Worm (Caenorhabditis elegans): ENCODE results near the gene hsp-12.6.

Gene hsp-12.6

DNA sequence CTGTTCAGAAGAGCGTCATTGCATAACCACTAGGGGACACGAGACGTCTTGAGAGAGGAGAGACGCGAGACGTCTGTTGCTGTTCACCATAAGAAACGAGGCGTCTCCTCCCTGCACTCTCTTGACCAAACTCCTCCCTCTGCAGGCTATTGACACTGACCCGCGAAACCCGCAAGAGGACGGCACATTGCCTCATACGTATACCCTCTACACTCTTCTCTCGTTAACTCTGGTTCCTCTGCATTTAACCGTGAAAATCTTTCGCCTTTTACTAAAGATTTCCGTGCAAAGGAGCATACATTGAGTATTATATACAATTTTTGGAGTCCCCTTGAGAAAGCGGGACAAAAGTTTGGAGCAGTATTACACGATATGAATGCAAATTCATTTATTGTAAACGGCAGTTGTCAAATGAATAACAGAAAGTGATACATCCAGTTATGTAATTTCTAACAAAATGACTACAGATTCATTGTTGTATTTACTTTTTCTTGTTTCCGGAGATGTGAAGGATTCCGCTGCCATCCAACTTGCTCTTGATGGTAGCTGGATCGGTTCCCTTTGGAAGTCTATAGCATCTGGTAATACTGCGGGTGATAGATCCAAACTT, 2.5 kb downstream of the hsp-12.6 start (continued):
- TF ChIP-seq lin-39 (tag; optimal IDR thresholded peaks at IDR 0.05), result peak; percentile 28
- TF ChIP-seq lin-11 (tag; optimal IDR thresholded peaks at IDR 0.05), result peak; percentile 93
- TF ChIP-seq nhr-77 (tag; optimal IDR thresholded peaks at IDR 0.05), result peak; percentile 52
- peak; percentile 28 for TF ChIP-seq R02D3.7 (tag; optimal IDR thresholded peaks at IDR 0.05)
- peak; percentile 81 for TF ChIP-seq blmp-1 (tag; optimal IDR thresholded peaks at IDR 0.05; ENCODE audit: insufficient read depth)
- TF ChIP-seq unc-62 (GFP tag; optimal IDR thresholded peaks at IDR 0.05), result no peak
- TF ChIP-seq C34F6.9 (tag; optimal IDR thresholded peaks at IDR 0.05), result peak; percentile 94
- peak; percentile 66 to 84 for TF ChIP-seq mdl-1 (tag; optimal IDR thresholded peaks at IDR 0.05)
- peak; percentile 52 for TF ChIP-seq dmd-4 (tag; optimal IDR thresholded peaks at IDR 0.05)
- TF ChIP-seq unc-39 (tag; optimal IDR thresholded peaks at IDR 0.05), result no peak
- TF ChIP-seq crh-2 (tag; optimal IDR thresholded peaks at IDR 0.05), result peak; percentile 95
- peak; percentile 96 for TF ChIP-seq nhr-21 (tag; optimal IDR thresholded peaks at IDR 0.05)
- peak; percentile 88 for TF ChIP-seq nhr-25 (tag; optimal IDR thresholded peaks at IDR 0.05)
- TF ChIP-seq egl-27 (tag; optimal IDR thresholded peaks at IDR 0.05), result peak; percentile 90
- TF ChIP-seq gmeb-1 (tag; optimal IDR thresholded peaks at IDR 0.05), result peak; percentile 76
- TF ChIP-seq sem-4 (tag; optimal IDR thresholded peaks at IDR 0.05), result peak; percentile 93

DNA sequence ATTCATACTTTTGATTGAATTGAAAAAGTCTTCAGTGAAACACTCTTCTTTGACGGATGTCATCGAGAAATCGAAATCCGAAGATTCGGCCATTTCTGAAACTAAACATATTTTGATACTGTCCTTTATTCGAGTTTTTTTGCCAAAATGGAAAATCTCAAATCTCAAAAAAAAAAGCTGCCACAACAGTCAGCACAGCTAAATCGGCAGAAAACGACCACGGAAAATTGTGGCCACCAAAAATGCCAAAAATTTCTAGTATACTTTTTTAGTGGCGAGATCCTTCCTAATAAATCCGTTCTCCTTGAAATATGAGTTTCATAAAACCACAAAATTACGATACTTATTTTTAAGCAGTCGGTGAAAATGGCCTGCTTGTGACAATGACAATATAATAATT, 3.1 kb downstream of the hsp-12.6 start, which contains the start of gene F38E11.9:
F38E11.9 (minus strand) TSS at position 101 of the 400 bp plus-strand sequence.
- TF ChIP-seq sma-9 (GFP tag; optimal IDR thresholded peaks at IDR 0.05), result no peak
- TF ChIP-seq sma-9 (tag; optimal IDR thresholded peaks at IDR 0.05), result no peak
- TF ChIP-seq nhr-10 (tag; optimal IDR thresholded peaks at IDR 0.05), result no peak
- no peak for TF ChIP-seq mdl-1 (tag; optimal IDR thresholded peaks at IDR 0.05)
- TF ChIP-seq C34F6.9 (tag; optimal IDR thresholded peaks at IDR 0.05), result no peak

DNA sequence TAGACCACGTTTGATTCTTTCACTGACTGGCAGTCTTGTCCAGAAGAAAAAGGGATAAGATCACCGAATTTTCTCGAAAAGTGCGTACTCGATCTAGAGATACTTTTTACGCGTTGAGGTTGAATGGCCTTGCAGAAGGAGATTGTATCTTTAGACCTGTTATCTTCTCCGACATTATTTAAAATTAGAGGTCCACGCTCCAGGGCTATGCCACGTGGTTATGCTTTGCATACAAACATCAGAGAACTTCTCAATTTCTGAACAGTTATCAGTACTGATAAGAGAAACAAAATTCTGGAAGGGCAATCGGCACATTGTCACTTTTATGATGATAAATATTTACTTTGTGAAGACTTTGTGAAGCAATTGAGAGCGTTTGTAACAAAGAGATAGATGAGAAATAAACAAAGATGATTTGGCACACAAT, 4.9 kb downstream of the hsp-12.6 start:
- TF ChIP-seq elt-1 (tag; optimal IDR thresholded peaks at IDR 0.05) (peak; percentile 64), aly-2 (tag; optimal IDR thresholded peaks at IDR 0.05) (no peak), sma-9 (GFP tag; optimal IDR thresholded peaks at IDR 0.05) (peak; percentile 94), sma-9 (tag; optimal IDR thresholded peaks at IDR 0.05) (no peak), mdl-1 (tag; optimal IDR thresholded peaks at IDR 0.05) (peak; percentile 72 to 87), fos-1 (tag; optimal IDR thresholded peaks at IDR 0.05) (peak; percentile 39), gmeb-1 (tag; optimal IDR thresholded peaks at IDR 0.05) (peak; percentile 59), nhr-129 (tag; optimal IDR thresholded peaks at IDR 0.05) (peak; percentile 65), F13H6.1 (tag; optimal IDR thresholded peaks at IDR 0.05) (peak; percentile 58), blmp-1 (tag; optimal IDR thresholded peaks at IDR 0.05; ENCODE audit: insufficient read depth) (peak; percentile 61), nhr-21 (tag; optimal IDR thresholded peaks at IDR 0.05) (peak; percentile 88), lsy-2 (tag; optimal IDR thresholded peaks at IDR 0.05) (peak in 1 of 2 experiments; percentile 56), unc-62 (GFP tag; optimal IDR thresholded peaks at IDR 0.05) (no peak), nhr-6 (tag; optimal IDR thresholded peaks at IDR 0.05) (peak; percentile 82), egl-27 (tag; optimal IDR thresholded peaks at IDR 0.05) (peak; percentile 11), ceh-16 (tag; optimal IDR thresholded peaks at IDR 0.05) (peak; percentile 82), ama-1 (optimal IDR thresholded peaks at IDR 0.05) (peak; percentile 35), elt-3 (tag; optimal IDR thresholded peaks at IDR 0.05) (no peak), lin-13 (GFP tag; optimal IDR thresholded peaks at IDR 0.05) (peak; percentile 41), crh-2 (tag; optimal IDR thresholded peaks at IDR 0.05) (peak; percentile 97), skn-1 (tag; optimal IDR thresholded peaks at IDR 0.05) (peak; percentile 74), nhr-77 (tag; optimal IDR thresholded peaks at IDR 0.05) (no peak), sem-4 (tag; optimal IDR thresholded peaks at IDR 0.05) (peak; percentile 62), nhr-25 (tag; optimal IDR thresholded peaks at IDR 0.05) (peak; percentile 17), nhr-10 (tag; optimal IDR thresholded peaks at IDR 0.05) (peak; percentile 3), sma-3 (GFP tag; optimal IDR thresholded peaks at IDR 0.05) (peak; percentile 89), ztf-4 (tag; optimal IDR thresholded peaks at IDR 0.05) (no peak), unc-55 (GFP tag; optimal IDR thresholded peaks at IDR 0.05) (no peak), ZK546.5 (tag; optimal IDR thresholded peaks at IDR 0.05) (no peak)

DNA sequence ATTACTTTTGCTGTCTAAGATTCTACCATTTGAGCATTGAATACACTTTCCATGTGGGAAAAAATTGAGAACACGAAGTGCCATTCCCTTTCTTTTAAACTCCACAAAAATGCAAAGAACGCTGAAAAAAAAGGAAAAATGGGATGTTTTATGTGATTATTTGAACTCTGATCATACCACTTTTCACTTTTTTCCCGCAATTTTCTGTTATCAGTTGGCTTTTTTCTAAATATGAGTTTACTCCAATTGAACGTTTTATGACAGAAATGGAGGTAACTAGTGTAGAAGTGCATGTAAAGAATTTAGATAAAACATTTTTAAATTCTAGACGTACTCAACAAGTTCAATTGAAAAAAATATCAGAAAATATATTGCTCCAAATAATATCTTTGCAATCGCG, 5.6 kb downstream of the hsp-12.6 start:
- TF ChIP-seq nhr-12 (tag; optimal IDR thresholded peaks at IDR 0.05) (no peak), blmp-1 (tag; optimal IDR thresholded peaks at IDR 0.05; ENCODE audit: insufficient read depth) (peak; percentile 41), crh-2 (tag; optimal IDR thresholded peaks at IDR 0.05) (peak; percentile 8), unc-39 (tag; optimal IDR thresholded peaks at IDR 0.05) (no peak), elt-3 (tag; optimal IDR thresholded peaks at IDR 0.05) (no peak), ama-1 (optimal IDR thresholded peaks at IDR 0.05) (no peak), ceh-82 (tag; optimal IDR thresholded peaks at IDR 0.05) (no peak), ztf-1 (GFP tag; conservative IDR thresholded peaks at IDR 0.05) (no peak), dmd-4 (tag; optimal IDR thresholded peaks at IDR 0.05) (no peak), nhr-129 (tag; optimal IDR thresholded peaks at IDR 0.05) (no peak), lin-13 (GFP tag; optimal IDR thresholded peaks at IDR 0.05) (no peak), mab-5 (tag; optimal IDR thresholded peaks at IDR 0.05) (no peak), sma-9 (GFP tag; optimal IDR thresholded peaks at IDR 0.05) (peak; percentile 12), sma-9 (tag; optimal IDR thresholded peaks at IDR 0.05) (no peak)

Data from whole organism, L2 larva.